Fruit fly (Drosophila melanogaster) whole organism, embryonic: ENCODE measurements around the gene Gr64a.

Experiments used
- Ada2b ChIP-seq: fragments of 200-800 bp; sonication (Bioruptor generic); IDR thresholded peaks from 2 replicates; pipeline ENCODE4 v1.3.6; 2022; ENCODE audit warnings: missing biosample characterization, missing genetic modification characterization
- Asciz ChIP-seq: fragments of 200-800 bp; sonication (Bioruptor generic); optimal IDR thresholded peaks from 2 replicates; lab custom pipeline; 2017; ENCODE audit warnings: missing biosample characterization, mild to moderate bottlenecking, missing genetic modification characterization, missing genetic modification reagents
- C15 ChIP-seq: fragments of 200-800 bp; sonication (Bioruptor generic); IDR thresholded peaks from 3 replicates; pipeline ENCODE4 v1.3.6; 2022; ENCODE audit warnings: missing biosample characterization, missing genetic modification characterization
- CG10267 ChIP-seq: fragments of 200-800 bp; sonication (Bioruptor generic); optimal IDR thresholded peaks from 2 replicates; lab custom pipeline; 2018; ENCODE audit warnings: missing biosample characterization, mild to moderate bottlenecking, missing genetic modification characterization, moderate library complexity
- CG10431 ChIP-seq: fragments of 200-800 bp; sonication (Bioruptor generic); optimal IDR thresholded peaks from 3 replicates; lab custom pipeline; 2018; ENCODE audit warnings: missing biosample characterization, mild to moderate bottlenecking, missing genetic modification characterization
- CG10979 ChIP-seq: fragments of 200-800 bp; sonication (Bioruptor generic); optimal IDR thresholded peaks from 2 replicates; lab custom pipeline; 2018; ENCODE audit warnings: missing biosample characterization, mild to moderate bottlenecking, missing genetic modification characterization, moderate library complexity
- CG12391 ChIP-seq: fragments of 200-800 bp; sonication (Bioruptor generic); optimal IDR thresholded peaks from 3 replicates; lab custom pipeline; 2018; ENCODE audit warnings: missing biosample characterization, mild to moderate bottlenecking, missing genetic modification characterization, moderate library complexity
- CG14965 ChIP-seq: fragments of 200-800 bp; sonication (Bioruptor generic); optimal IDR thresholded peaks from 2 replicates; lab custom pipeline; 2016; ENCODE audit warnings: missing biosample characterization, missing genetic modification characterization, borderline replicate concordance
- CG15479 ChIP-seq: fragments of 200-800 bp; sonication (Bioruptor generic); optimal IDR thresholded peaks from 3 replicates; lab custom pipeline; 2019; ENCODE audit warnings: missing biosample characterization, mild to moderate bottlenecking, missing genetic modification characterization, moderate library complexity
- CG17359 ChIP-seq: fragments of 200-800 bp; sonication (Bioruptor generic); optimal IDR thresholded peaks from 3 replicates; lab custom pipeline; 2018; ENCODE audit warnings: missing biosample characterization, mild to moderate bottlenecking, missing genetic modification characterization, moderate library complexity
- CG17612 ChIP-seq: fragments of 200-800 bp; sonication (Bioruptor generic); IDR thresholded peaks from 2 replicates; pipeline ENCODE4 v1.3.6; 2022; ENCODE audit warnings: missing biosample characterization, missing genetic modification characterization
- CG17829 ChIP-seq: fragments of 200-800 bp; optimal IDR thresholded peaks from 2 replicates; lab custom pipeline; 2019; ENCODE audit warnings: missing biosample characterization, mild to moderate bottlenecking, missing genetic modification characterization, moderate library complexity
- CG17912 ChIP-seq: fragments of 200-800 bp; sonication (Bioruptor generic); optimal IDR thresholded peaks from 2 replicates; lab custom pipeline; 2018; ENCODE audit warnings: missing biosample characterization, mild to moderate bottlenecking, missing genetic modification characterization
- CG18262 ChIP-seq: fragments of 200-800 bp; optimal IDR thresholded peaks from 3 replicates; lab custom pipeline; 2019; ENCODE audit warnings: missing biosample characterization, mild to moderate bottlenecking, missing genetic modification characterization, moderate library complexity
- CG3407 ChIP-seq: fragments of 200-800 bp; sonication (Bioruptor generic); optimal IDR thresholded peaks from 2 replicates; lab custom pipeline; 2018; ENCODE audit warnings: missing biosample characterization, mild to moderate bottlenecking, missing genetic modification characterization
- CG34422 ChIP-seq: fragments of 200-800 bp; sonication (Bioruptor generic); IDR thresholded peaks from 3 replicates; pipeline ENCODE4 v1.3.6; 2022; ENCODE audit warnings: missing biosample characterization, missing genetic modification characterization
- CG3726 ChIP-seq: fragments of 200-800 bp; sonication (Bioruptor generic); IDR thresholded peaks from 3 replicates; pipeline ENCODE4, ENCODE4 v1.3.6; 2022; ENCODE audit warnings: missing biosample characterization, missing genetic modification characterization
- CG3847 ChIP-seq: fragments of 200-800 bp; sonication (Bioruptor generic); IDR thresholded peaks from 2 replicates; pipeline ENCODE4 v1.3.6; 2022; ENCODE audit warnings: missing biosample characterization, missing genetic modification characterization
- CG5953 ChIP-seq: fragments of 200-800 bp; sonication (Bioruptor generic); IDR thresholded peaks from 2 replicates; pipeline ENCODE4 v1.3.6; 2022; ENCODE audit warnings: missing biosample characterization, missing genetic modification characterization
- CG7556 ChIP-seq: fragments of 200-800 bp; sonication (Bioruptor generic); optimal IDR thresholded peaks from 2 replicates; lab custom pipeline; 2017; ENCODE audit warnings: missing biosample characterization, mild to moderate bottlenecking, missing genetic modification characterization
- CG9727 ChIP-seq: fragments of 200-800 bp; sonication (Bioruptor generic); optimal IDR thresholded peaks from 3 replicates; lab custom pipeline; 2017; ENCODE audit warnings: missing biosample characterization, mild to moderate bottlenecking, missing genetic modification characterization
- CG9817 ChIP-seq: fragments of 200-800 bp; sonication (Bioruptor generic); optimal IDR thresholded peaks from 2 replicates; lab custom pipeline; 2018; ENCODE audit warnings: missing biosample characterization, mild to moderate bottlenecking, missing genetic modification characterization, moderate library complexity
- Chrac-16 ChIP-seq: fragments of 200-800 bp; sonication (Bioruptor generic); optimal IDR thresholded peaks from 3 replicates; lab custom pipeline; 2016; ENCODE audit warnings: missing biosample characterization, missing genetic modification characterization
- CoRest ChIP-seq: fragments of 200-800 bp; sonication (Bioruptor generic); optimal IDR thresholded peaks from 3 replicates; lab custom pipeline; 2018; ENCODE audit warnings: missing biosample characterization, mild to moderate bottlenecking, missing genetic modification characterization, moderate library complexity
- D19B ChIP-seq: fragments of 200-800 bp; sonication (Bioruptor generic); optimal IDR thresholded peaks from 2 replicates; lab custom pipeline; 2017; ENCODE audit warnings: missing biosample characterization, mild to moderate bottlenecking, missing genetic modification characterization
- GATAe ChIP-seq: fragments of 200-800 bp; sonication (Bioruptor generic); conservative IDR thresholded peaks from 2 replicates; pipeline ENCODE4 v1.3.6; 2022; ENCODE audit warnings: missing biosample characterization, missing genetic modification characterization
- HLH4C ChIP-seq: fragments of 200-800 bp; sonication (Bioruptor generic); IDR thresholded peaks from 3 replicates; pipeline ENCODE4 v1.3.6; 2022; ENCODE audit warnings: missing biosample characterization, missing genetic modification characterization; ENCODE audit not compliant: partially characterized antibody
- HmgZ ChIP-seq: fragments of 200-800 bp; sonication (Bioruptor generic); optimal IDR thresholded peaks from 2 replicates; lab custom pipeline; 2018; ENCODE audit warnings: missing biosample characterization, mild to moderate bottlenecking, missing genetic modification characterization
- Lim3 ChIP-seq: fragments of 200-800 bp; sonication (Bioruptor generic); IDR thresholded peaks from 2 replicates; pipeline ENCODE4 v1.3.6; 2022; ENCODE audit warnings: missing biosample characterization, missing genetic modification characterization
- Meics ChIP-seq: fragments of 200-800 bp; sonication (Bioruptor generic); optimal IDR thresholded peaks from 2 replicates; lab custom pipeline; 2017; ENCODE audit warnings: missing biosample characterization, mild to moderate bottlenecking, missing genetic modification characterization
- Myb ChIP-seq: fragments of 200-800 bp; sonication (Bioruptor generic); optimal IDR thresholded peaks from 2 replicates; lab custom pipeline; 2016; ENCODE audit warnings: missing biosample characterization, missing genetic modification characterization
- Sry-δ ChIP-seq: fragments of 200-800 bp; sonication (Bioruptor generic); optimal IDR thresholded peaks from 2 replicates; lab custom pipeline; 2016; ENCODE audit warnings: missing biosample characterization, missing genetic modification characterization
- Ssrp ChIP-seq: fragments of 200-800 bp; sonication (Bioruptor generic); optimal IDR thresholded peaks from 2 replicates; lab custom pipeline; 2018; ENCODE audit warnings: missing biosample characterization, mild to moderate bottlenecking, missing genetic modification characterization, moderate library complexity
- az2 ChIP-seq: fragments of 200-800 bp; sonication (Bioruptor generic); optimal IDR thresholded peaks from 3 replicates; lab custom pipeline; 2016; ENCODE audit warnings: missing biosample characterization, missing genetic modification characterization
- bowl ChIP-seq: fragments of 200-800 bp; sonication (Bioruptor generic); IDR thresholded peaks from 2 replicates; pipeline ENCODE4 v1.3.6; 2022; ENCODE audit warnings: missing biosample characterization, missing genetic modification characterization
- fd3F ChIP-seq: fragments of 200-800 bp; sonication (Bioruptor generic); optimal IDR thresholded peaks from 2 replicates; lab custom pipeline; 2018; ENCODE audit warnings: missing biosample characterization, mild to moderate bottlenecking, missing genetic modification characterization, moderate library complexity
- fd96Cb ChIP-seq: fragments of 200-800 bp; sonication (Bioruptor generic); optimal IDR thresholded peaks from 2 replicates; lab custom pipeline; 2018; ENCODE audit warnings: missing biosample characterization, mild to moderate bottlenecking, missing genetic modification characterization, moderate library complexity
- fu2 ChIP-seq: fragments of 200-800 bp; sonication (Bioruptor generic); optimal IDR thresholded peaks from 2 replicates; lab custom pipeline; 2016; ENCODE audit warnings: missing biosample characterization, missing genetic modification characterization
- gcm2 ChIP-seq: fragments of 200-800 bp; sonication (Bioruptor generic); optimal IDR thresholded peaks from 2 replicates; lab custom pipeline; 2016; ENCODE audit warnings: missing biosample characterization, missing genetic modification characterization
- jing ChIP-seq: fragments of 200-800 bp; sonication (Bioruptor generic); optimal IDR thresholded peaks from 2 replicates; lab custom pipeline; 2018; ENCODE audit warnings: missing biosample characterization, mild to moderate bottlenecking, missing genetic modification characterization
- lbe ChIP-seq: fragments of 200-800 bp; sonication (Bioruptor generic); optimal IDR thresholded peaks from 2 replicates; lab custom pipeline; 2016; ENCODE audit warnings: missing biosample characterization, mild to moderate bottlenecking, missing genetic modification characterization
- lola ChIP-seq, 3 experiments: fragments of >200 bp in 2 of 3; fragments of 200-800 bp in 1 of 3; sonication (Bioruptor generic) in 1 of 3; optimal IDR thresholded peaks; 2 replicates each; lab custom pipeline; 2017 to 2019; ENCODE audit warnings: missing biosample characterization in 3 of 3, missing genetic modification characterization in 3 of 3, mild to moderate bottlenecking in 1 of 3, moderate library complexity in 1 of 3
- pb ChIP-seq: fragments of 200-800 bp; sonication (Bioruptor generic); optimal IDR thresholded peaks from 3 replicates; lab custom pipeline; 2016; ENCODE audit warnings: missing biosample characterization, missing genetic modification characterization
- pfk ChIP-seq: fragments of 200-800 bp; sonication (Bioruptor generic); optimal IDR thresholded peaks from 2 replicates; lab custom pipeline; 2018; ENCODE audit warnings: missing biosample characterization, mild to moderate bottlenecking, missing genetic modification characterization, moderate library complexity
- pnt ChIP-seq: fragments of 200-800 bp; sonication (Bioruptor generic); optimal IDR thresholded peaks from 3 replicates; lab custom pipeline; 2016; ENCODE audit warnings: missing biosample characterization, missing genetic modification characterization
- pum ChIP-seq: fragments of 200-800 bp; sonication (Bioruptor generic); optimal IDR thresholded peaks from 2 replicates; lab custom pipeline; 2016; ENCODE audit warnings: missing biosample characterization, missing genetic modification characterization
- shn ChIP-seq: fragments of 200-800 bp; sonication (Bioruptor generic); optimal IDR thresholded peaks from 3 replicates; lab custom pipeline; 2016; ENCODE audit warnings: missing biosample characterization, missing genetic modification characterization
- sqz ChIP-seq: fragments of 200-800 bp; sonication (Bioruptor generic); optimal IDR thresholded peaks from 3 replicates; lab custom pipeline; 2018; ENCODE audit warnings: missing biosample characterization, mild to moderate bottlenecking, missing genetic modification characterization
- tup ChIP-seq: fragments of 200-800 bp; sonication (Bioruptor generic); optimal IDR thresholded peaks from 2 replicates; lab custom pipeline; 2016; ENCODE audit warnings: missing biosample characterization, mild to moderate bottlenecking, missing genetic modification characterization, moderate library complexity
- usp ChIP-seq: fragments of >200 bp; optimal IDR thresholded peaks from 2 replicates; lab custom pipeline; 2017; ENCODE audit warnings: missing biosample characterization, missing genetic modification characterization
- yki ChIP-seq: fragments of >200 bp; optimal IDR thresholded peaks from 3 replicates; lab custom pipeline; 2018
- zen ChIP-seq: fragments of 200-800 bp; sonication (Bioruptor generic); optimal IDR thresholded peaks from 3 replicates; lab custom pipeline; 2018; ENCODE audit warnings: missing biosample characterization, mild to moderate bottlenecking, missing genetic modification characterization, moderate library complexity

Gene Gr64a

DNA sequence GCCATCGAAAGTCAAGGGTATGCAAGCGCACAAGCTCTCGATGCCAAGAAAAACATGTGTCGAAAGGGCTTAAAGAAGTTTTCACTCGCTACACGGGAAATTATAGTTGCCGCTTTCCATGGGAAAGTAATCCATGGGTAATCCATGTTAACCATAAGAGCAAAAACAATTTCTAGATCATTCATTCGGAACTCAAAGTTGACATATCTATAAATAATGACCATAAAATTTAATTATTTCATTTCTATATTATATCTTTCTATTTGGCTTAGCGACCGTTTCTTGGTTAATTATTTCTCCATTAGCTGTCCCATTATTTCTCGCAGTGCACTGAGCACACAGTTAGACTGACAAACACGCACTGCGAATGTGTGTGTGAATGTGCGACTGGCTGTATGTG is 25.9 kb upstream of the Gr64a start (continued):
- TF ChIP-seq az2 (GFP tag; lab: Kevin White, UChicago) (peak; percentile 27), CG5953 (GFP tag; lab: Robert Waterston, UW) (no peak), gcm2 (GFP tag; lab: Kevin White, UChicago) (no peak), CG17829 (tag; lab: Kevin White, UChicago) (no peak), CG3847 (GFP tag; lab: Robert Waterston, UW) (no peak), CG34422 (no peak), fd3F (GFP tag; lab: Kevin White, UChicago) (peak; percentile 20), CG17359 (tag; lab: Kevin White, UChicago) (no peak), zen (tag; lab: Kevin White, UChicago) (no peak), Sry-δ (no peak), CG17912 (GFP tag; lab: Kevin White, UChicago) (no peak), CG12391 (tag; lab: Kevin White, UChicago) (peak; percentile 40), Myb (no peak), CG14965 (GFP tag; lab: Kevin White, UChicago) (no peak), Chrac-16 (no peak), HLH4C (no peak), yki (lab: Kevin White, UChicago) (no peak), Meics (GFP tag; lab: Kevin White, UChicago) (peak; percentile 57), HmgZ (no peak), CG3407 (GFP tag; lab: Kevin White, UChicago) (no peak), CG10979 (tag; lab: Kevin White, UChicago) (peak; percentile 17), CG3726 (GFP tag; lab: Robert Waterston, UW) (no peak), Ssrp (tag; lab: Kevin White, UChicago) (peak; percentile 36), fd96Cb (tag; lab: Kevin White, UChicago) (no peak), fu2 (no peak), CG10431 (no peak), tup (no peak), pnt (GFP tag; lab: Kevin White, UChicago) (no peak), Ada2b (GFP tag; lab: Robert Waterston, UW) (no peak), CG9727 (GFP tag; lab: Kevin White, UChicago) (peak; percentile 59), CG10267 (tag; lab: Kevin White, UChicago) (no peak), C15 (GFP tag; lab: Robert Waterston, UW) (no peak), CG9817 (no peak), jing (GFP tag; lab: Kevin White, UChicago) (peak; percentile 11), lbe (GFP tag; lab: Kevin White, UChicago) (no peak), pfk (GFP tag; lab: Kevin White, UChicago) (no peak), pb (no peak), lola (GFP tag; optimal IDR thresholded peaks at IDR 0.05; lab: Kevin White, UChicago) (peak in 1 of 3 experiments; percentile 26), usp (no peak), bowl (GFP tag; lab: Robert Waterston, UW) (no peak), Lim3 (GFP tag; lab: Robert Waterston, UW) (no peak), CG7556 (GFP tag; lab: Kevin White, UChicago) (peak; percentile 72), shn (GFP tag; lab: Kevin White, UChicago) (no peak), sqz (GFP tag; lab: Kevin White, UChicago) (no peak), pum (no peak), CoRest (peak; percentile 62), CG18262 (tag; lab: Kevin White, UChicago) (peak; percentile 44), Asciz (GFP tag; lab: Kevin White, UChicago) (no peak), CG15479 (GFP tag; lab: Kevin White, UChicago) (no peak), GATAe (no peak), CG17612 (GFP tag; lab: Robert Waterston, UW) (no peak), D19B (no peak)
